Worm (Caenorhabditis elegans): ENCODE measurements around the gene hda-4.

hda-4 gene

DNA sequence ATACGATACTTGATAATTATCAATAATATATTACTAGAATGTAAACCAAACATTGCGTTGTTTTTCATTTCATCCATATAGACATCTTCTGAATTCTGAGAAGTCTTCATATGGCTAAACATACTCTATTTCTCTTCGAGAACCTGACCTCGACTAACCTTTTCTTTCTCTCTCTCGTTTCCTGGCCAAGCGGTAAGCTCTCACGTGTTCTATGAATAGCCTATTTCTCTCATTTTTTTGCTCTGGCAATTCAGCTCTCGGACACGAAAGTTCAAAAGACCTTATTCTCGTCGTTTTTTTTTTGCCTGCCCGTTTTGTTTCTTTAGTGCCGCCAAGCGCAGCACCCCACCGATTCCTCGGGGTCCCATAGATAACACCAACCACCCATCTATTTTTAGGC lies 8.1 kb downstream of the hda-4 start:
- no peak for TF ChIP-seq unc-120 (tag; optimal IDR thresholded peaks at IDR 0.05; ENCODE audit: poor library complexity, severe bottlenecking)
- no peak for TF ChIP-seq unc-39 (tag; optimal IDR thresholded peaks at IDR 0.05)
- TF ChIP-seq lsy-2 (tag; optimal IDR thresholded peaks at IDR 0.05) = no peak
- no peak for TF ChIP-seq sptf-1 (tag; optimal IDR thresholded peaks at IDR 0.05)
- no peak for TF ChIP-seq ztf-11 (tag; optimal IDR thresholded peaks at IDR 0.05)
- no peak for TF ChIP-seq cnd-1 (tag; optimal IDR thresholded peaks at IDR 0.05)
- no peak for TF ChIP-seq nhr-28 (tag; optimal IDR thresholded peaks at IDR 0.05)
- TF ChIP-seq elt-3 (tag; optimal IDR thresholded peaks at IDR 0.05) = no peak

- TF ChIP-seq snpc-4 (tag; optimal IDR thresholded peaks at IDR 0.05) (no peak), mep-1 (tag; optimal IDR thresholded peaks at IDR 0.05) (no peak), pha-4 (tag; optimal IDR thresholded peaks at IDR 0.05) (no peak), mab-5 (tag; optimal IDR thresholded peaks at IDR 0.05) (no peak), ces-1 (GFP tag; optimal IDR thresholded peaks at IDR 0.05) (no peak), unc-39 (tag; optimal IDR thresholded peaks at IDR 0.05) (no peak), hlh-1 (tag; optimal IDR thresholded peaks at IDR 0.05) (no peak), mls-2 (tag; optimal IDR thresholded peaks at IDR 0.05) (no peak), M03D4.4 (tag; optimal IDR thresholded peaks at IDR 0.05) (no peak), nhr-2 (tag; optimal IDR thresholded peaks at IDR 0.05) (no peak), cnd-1 (tag; optimal IDR thresholded peaks at IDR 0.05) (no peak), sem-2 (GFP tag; optimal IDR thresholded peaks at IDR 0.05) (no peak), unc-120 (tag; optimal IDR thresholded peaks at IDR 0.05; ENCODE audit: poor library complexity, severe bottlenecking) (no peak)
These were observed 15.6 kb downstream of the hda-4 start, which contains the start of gene C10E2.2 for ce11 chrX:16744940-16745339. Gene C10E2.2 (plus strand): TSS chrX:16745240.

ce11 chrX:16752196-16752595 lies 22.8 kb downstream of the hda-4 start:
- TF ChIP-seq unc-62 (GFP tag; optimal IDR thresholded peaks at IDR 0.05) (no peak), drap-1 (GFP tag; optimal IDR thresholded peaks at IDR 0.05) (no peak), cnd-1 (tag; optimal IDR thresholded peaks at IDR 0.05) (no peak), nhr-237 (tag; optimal IDR thresholded peaks at IDR 0.05) (no peak), nhr-76 (tag; optimal IDR thresholded peaks at IDR 0.05) (no peak)

- TF ChIP-seq elt-3 (tag; optimal IDR thresholded peaks at IDR 0.05) (no peak), ham-2 (GFP tag; optimal IDR thresholded peaks at IDR 0.05) (no peak)
These were observed 25.1 kb downstream of the hda-4 start, which contains the start of gene C10E2.5 for ce11 chrX:16754474-16754873. Gene C10E2.5 (minus strand): TSS chrX:16754574.

DNA sequence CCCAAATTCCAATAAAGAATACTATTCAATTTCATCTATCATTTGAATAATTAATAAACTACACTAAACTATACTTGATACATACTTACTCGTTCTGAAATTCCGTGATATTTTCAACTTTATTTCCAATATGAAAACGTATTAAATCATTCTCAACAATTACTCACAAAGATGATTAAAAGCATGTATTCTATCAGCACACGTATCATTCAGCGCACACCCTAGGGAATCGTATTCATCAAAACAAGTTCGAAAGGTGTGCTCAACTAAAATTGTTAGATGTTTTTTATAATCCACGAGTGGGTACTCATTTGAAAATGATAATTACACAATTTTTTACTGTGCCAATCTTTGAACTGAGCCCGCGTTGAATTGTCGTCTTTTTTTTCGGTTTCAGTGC lies 33.2 kb downstream of the hda-4 start, which contains the start of gene C10E2.1:
C10E2.1 (plus strand) TSS at position 301 of the 400 bp plus-strand sequence.
- TF ChIP-seq cnd-1 (tag; optimal IDR thresholded peaks at IDR 0.05) (no peak), ces-1 (GFP tag; optimal IDR thresholded peaks at IDR 0.05) (no peak), sptf-1 (tag; optimal IDR thresholded peaks at IDR 0.05) (no peak), flh-1 (GFP tag; optimal IDR thresholded peaks at IDR 0.05) (no peak), ham-2 (GFP tag; optimal IDR thresholded peaks at IDR 0.05) (no peak), nhr-12 (tag; optimal IDR thresholded peaks at IDR 0.05) (no peak), ceh-43 (GFP tag; optimal IDR thresholded peaks at IDR 0.05) (no peak), hlh-1 (tag; optimal IDR thresholded peaks at IDR 0.05) (no peak), blmp-1 (tag; optimal IDR thresholded peaks at IDR 0.05) (no peak), elt-3 (tag; optimal IDR thresholded peaks at IDR 0.05) (no peak), sem-2 (GFP tag; optimal IDR thresholded peaks at IDR 0.05) (no peak), unc-120 (tag; optimal IDR thresholded peaks at IDR 0.05; ENCODE audit: poor library complexity, severe bottlenecking) (no peak), mep-1 (tag; optimal IDR thresholded peaks at IDR 0.05) (no peak), unc-62 (GFP tag; optimal IDR thresholded peaks at IDR 0.05) (no peak)

DNA sequence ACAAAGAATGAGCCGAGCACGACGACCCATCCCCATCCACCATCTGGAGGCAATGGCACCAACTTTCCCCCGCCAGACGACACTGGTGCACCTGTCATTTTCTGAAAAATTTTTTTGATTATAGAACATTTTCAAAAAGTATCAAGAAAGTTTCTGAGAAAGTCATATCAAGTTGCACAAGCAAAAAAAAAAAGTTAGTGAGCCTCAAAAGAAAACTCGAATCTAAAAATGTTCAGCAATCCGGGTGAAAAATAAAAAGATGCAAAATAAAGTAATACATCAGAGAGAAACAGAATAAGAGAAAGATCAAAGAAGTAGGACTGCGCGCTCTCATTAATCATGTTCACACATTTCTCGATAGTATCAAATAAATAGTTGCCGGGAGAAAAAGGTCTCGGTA lies 41.0 kb downstream of the hda-4 start, which contains the start of gene mct-6:
mct-6 (minus strand) TSS at position 101 of the 400 bp plus-strand sequence.
- TF ChIP-seq unc-62 (GFP tag; optimal IDR thresholded peaks at IDR 0.05) (peak; percentile 8), M03D4.4 (tag; optimal IDR thresholded peaks at IDR 0.05) (no peak)

DNA sequence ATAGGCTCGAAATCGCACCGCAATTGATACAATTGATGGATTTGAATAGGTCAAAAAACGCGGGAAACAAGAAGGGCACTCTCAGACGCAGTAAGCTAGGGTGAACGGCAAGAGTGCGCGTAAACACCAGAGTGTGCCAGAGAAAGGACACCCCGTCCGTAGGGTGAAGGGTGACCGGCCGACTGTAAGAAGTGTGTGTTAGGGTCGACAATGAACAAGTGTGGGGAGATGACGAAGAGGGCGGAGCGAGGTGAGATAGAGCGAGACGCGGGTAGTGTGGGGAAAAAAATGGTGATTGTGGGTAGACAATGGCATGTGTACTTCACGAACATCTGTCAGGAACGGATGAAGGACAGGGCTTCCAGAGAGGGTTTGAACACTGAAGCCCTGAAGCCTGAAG lies 41.6 kb downstream of the hda-4 start:
- TF ChIP-seq lin-32 (GFP tag; optimal IDR thresholded peaks at IDR 0.05) = peak; percentile 12
- peak; percentile 29 for TF ChIP-seq mls-2 (tag; optimal IDR thresholded peaks at IDR 0.05)
- TF ChIP-seq lin-13 (tag; optimal IDR thresholded peaks at IDR 0.05) = no peak
- TF ChIP-seq hlh-1 (tag; optimal IDR thresholded peaks at IDR 0.05) = peak; percentile 13
- TF ChIP-seq sptf-1 (tag; optimal IDR thresholded peaks at IDR 0.05) = no peak
- TF ChIP-seq nhr-28 (tag; optimal IDR thresholded peaks at IDR 0.05) = no peak
- TF ChIP-seq mep-1 (tag; optimal IDR thresholded peaks at IDR 0.05) = peak; percentile 15
- TF ChIP-seq ham-2 (GFP tag; optimal IDR thresholded peaks at IDR 0.05) = peak; percentile 32
- TF ChIP-seq nhr-76 (tag; optimal IDR thresholded peaks at IDR 0.05) = no peak
- no peak for TF ChIP-seq tbx-8 (GFP tag; optimal IDR thresholded peaks at IDR 0.05)
- peak; percentile 95 for TF ChIP-seq nhr-2 (tag; optimal IDR thresholded peaks at IDR 0.05)
- TF ChIP-seq drap-1 (GFP tag; optimal IDR thresholded peaks at IDR 0.05) = peak; percentile 48
- no peak for TF ChIP-seq nhr-12 (tag; optimal IDR thresholded peaks at IDR 0.05)
- TF ChIP-seq cnd-1 (tag; optimal IDR thresholded peaks at IDR 0.05) = peak; percentile 46
- no peak for TF ChIP-seq pha-4 (tag; optimal IDR thresholded peaks at IDR 0.05)
- TF ChIP-seq ceh-39 (tag; optimal IDR thresholded peaks at IDR 0.05) = no peak
